Fruit fly (Drosophila melanogaster) ovary, adult (tissue): ENCODE measurements around the gene rdog.

Experiments
- CG17801 ChIP-seq: fragments of 200-800 bp; optimal IDR thresholded peaks from 2 replicates; lab custom pipeline; 2019; ENCODE audit warnings: missing biosample characterization, mild to moderate bottlenecking, missing genetic modification characterization, moderate library complexity; ENCODE audit not compliant: partially characterized antibody

Gene rdog

DNA sequence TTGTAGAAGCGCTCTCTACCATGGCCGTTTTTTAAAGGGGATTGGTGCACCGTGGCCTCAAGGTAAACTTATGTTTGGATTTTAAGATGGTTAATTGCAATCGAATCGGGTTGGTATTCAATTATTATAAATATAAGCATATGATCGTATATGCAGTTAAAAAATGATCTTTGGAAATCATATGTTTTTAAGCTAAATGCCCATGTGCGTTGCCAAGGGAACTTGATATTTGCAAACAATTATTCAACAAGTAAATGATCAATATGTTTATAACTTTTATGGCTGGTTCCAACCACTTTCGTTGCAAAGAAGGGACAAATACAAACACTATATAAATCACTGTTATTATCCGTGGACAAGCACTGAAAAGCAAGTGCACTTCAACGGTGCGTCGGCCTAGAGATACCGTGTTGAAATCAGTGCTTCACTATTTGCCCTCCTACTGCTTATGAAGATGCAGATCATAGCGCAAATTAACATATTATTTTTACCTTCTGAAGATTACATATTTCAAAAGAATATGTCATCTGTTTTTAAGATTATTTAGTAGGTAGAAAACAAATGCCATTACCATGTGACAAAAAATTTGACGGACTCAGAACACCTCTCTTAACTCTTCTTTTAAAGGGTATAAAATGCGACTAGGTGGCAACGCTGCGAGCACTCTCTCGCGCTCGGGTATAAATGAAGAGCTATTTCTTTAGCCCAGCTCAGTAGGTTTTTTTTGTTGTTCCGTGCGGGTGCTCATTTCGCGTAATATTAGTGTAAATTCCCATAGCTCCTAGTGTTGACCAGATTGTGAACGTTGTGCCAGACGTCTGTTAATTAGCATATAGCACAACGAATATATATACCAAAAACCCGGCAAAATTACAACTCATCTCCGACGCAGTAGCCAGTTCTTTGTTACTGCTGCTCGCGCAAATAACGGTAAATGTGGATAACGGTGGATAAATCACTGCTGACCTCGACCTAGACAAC is at the start of gene rdog:
rdog (plus strand) TSS at position 705 of the 981 bp plus-strand sequence.
- TF ChIP-seq CG17801 (GFP tag; lab: Kevin White, UChicago): peak; percentile 36

DNA sequence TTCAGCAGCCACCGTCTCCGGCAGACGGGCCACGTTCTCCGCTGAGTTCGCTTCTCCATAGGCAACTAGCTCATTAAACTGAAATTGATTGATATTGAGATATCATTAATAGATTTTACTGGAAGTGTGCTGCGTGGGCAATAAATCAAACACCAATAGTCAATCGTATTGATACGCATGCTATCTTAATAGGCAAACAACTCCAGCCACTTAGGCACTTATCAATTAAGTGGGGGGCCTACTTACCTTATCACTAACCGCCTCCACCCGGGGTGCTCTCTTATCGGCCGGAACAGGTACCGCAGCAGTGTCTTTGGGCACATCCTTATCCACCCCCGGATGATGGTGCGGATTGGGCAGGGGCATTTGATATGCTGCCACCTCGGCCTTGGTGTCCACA is 46.1 kb upstream of the rdog start:
- no peak for TF ChIP-seq CG17801 (GFP tag; lab: Kevin White, UChicago)

DNA sequence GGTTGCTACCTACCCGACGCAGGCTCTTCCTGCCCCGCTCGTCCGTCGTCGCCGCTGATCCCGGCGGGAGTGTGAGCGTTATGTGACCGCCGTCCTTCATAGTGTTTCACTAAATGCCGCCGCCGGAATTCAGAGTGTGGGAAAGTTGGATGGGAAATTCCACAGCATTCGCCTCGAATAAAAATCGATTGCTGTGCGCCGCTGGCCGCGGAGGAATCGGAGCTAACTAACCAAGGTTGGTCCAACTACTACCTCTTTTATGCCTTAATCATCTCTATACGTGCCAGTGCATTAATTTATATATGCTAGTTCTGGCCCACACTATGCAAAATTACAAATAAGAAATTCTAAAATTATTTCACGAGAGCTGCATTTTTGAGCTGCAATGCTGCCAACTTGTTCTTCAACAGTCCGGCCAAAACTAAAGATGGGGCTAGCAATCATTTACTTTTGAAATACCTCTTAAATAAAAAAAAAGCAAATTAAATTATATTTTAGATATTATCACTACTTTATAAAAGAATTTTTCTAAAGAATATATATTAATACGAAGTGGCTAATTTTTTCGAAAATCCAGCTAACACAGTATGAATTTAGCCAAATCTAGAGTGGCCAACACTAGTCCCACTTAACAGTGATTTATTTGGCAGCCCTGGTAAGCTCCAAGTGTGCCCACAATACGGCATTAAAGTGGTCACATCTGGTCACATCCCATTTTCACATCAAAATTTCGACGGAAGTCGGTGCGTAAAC is 45.3 kb upstream of the rdog start, which contains the start of the genes alpha-Man-Ib and Pdhb:
alpha-Man-Ib (minus strand) TSS at position 425 of the 753 bp plus-strand sequence.
Pdhb (plus strand) TSS at position 674 of the 753 bp plus-strand sequence.
- peak; percentile 66 for TF ChIP-seq CG17801 (GFP tag; lab: Kevin White, UChicago)

DNA sequence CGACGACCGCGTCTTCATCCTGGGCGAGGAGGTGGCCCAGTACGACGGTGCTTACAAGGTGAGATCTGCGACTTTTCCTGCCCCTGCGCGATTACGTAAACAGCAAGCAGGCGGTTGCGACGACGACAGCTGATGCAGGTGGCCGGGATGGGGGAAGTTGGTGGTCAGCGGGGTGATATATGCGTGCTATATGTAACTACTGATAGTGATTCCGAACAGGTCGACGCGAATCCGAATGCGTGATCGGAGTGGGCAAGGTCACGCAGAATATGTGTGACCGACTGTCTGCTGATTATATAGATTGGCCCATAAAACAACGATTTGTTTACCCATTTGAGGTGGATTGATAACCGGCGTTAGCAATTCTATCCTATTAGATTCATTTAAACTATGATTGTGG is 44.5 kb upstream of the rdog start:
- TF ChIP-seq CG17801 (GFP tag; lab: Kevin White, UChicago): no peak

DNA sequence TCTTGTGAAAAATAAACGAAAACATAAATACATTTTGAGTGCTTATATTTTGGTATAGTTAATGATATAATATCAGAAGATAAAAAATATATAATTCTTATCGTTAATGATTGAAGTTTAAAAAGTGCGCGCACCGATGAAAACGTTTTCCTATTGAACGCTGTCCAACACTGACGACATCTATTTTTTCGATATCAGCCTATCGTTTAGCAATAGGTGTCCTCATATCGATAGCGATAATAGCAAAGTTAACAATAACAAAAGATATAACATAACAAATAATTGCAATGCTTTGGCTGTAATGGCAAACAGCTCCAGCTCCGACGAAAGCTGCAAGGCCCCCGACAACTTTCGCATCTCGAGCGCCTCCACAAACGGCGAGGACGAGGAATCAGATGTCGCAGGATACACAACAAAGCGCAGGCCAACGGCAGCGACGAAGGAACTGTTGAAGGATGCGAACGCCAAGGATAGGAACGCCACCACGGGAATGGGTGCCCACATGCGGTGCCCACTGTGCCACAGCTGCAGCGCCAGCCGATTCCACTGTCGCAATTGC is 41.7 kb upstream of the rdog start, which contains the start of gene Atg14:
Atg14 (plus strand) TSS at position 225 of the 559 bp plus-strand sequence.
- TF ChIP-seq CG17801 (GFP tag; lab: Kevin White, UChicago): peak; percentile 51

DNA sequence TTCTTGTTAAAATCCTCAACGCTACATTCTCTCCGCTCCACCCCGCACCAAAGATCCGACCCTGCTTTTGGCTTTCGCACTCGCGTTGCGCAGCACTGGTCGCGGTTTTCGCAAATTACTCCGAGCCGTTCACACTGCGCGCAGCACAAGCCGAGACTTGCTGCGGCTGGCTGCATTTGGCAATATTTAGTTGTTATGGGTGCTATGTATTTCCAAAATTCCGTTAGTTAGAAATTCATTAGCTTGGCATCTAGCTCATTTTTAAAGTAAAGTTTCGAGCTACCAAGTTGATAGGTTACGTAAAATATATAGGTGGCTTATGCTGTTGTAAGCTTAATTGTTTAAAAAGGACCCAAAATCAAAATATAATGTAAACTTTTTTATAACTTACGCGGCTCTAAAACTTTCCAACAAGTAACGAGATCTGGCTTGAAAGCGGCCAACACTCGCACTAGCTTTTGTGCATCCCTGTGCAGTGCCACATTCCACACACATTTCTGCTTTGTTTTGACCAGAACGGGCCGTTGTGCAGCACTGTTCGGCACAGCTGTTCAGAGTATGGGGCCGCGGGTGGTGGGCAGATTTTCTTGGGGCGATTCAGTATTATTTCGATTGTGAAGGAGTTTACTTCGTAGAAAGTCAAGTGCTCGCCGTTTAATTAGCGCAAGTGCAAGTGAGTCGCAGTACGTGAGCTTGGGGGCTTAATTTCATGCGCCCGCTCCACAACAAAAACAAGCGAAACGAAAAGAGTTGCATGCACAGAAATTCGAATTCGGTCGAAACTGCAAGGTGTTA is 34.9 kb upstream of the rdog start, which contains the start of the genes yem and Ctl2:
yem (minus strand) TSS at position 63 of the 795 bp plus-strand sequence.
Ctl2 (plus strand) TSS at position 554 of the 795 bp plus-strand sequence.
- TF ChIP-seq CG17801 (GFP tag; lab: Kevin White, UChicago): peak; percentile 41

DNA sequence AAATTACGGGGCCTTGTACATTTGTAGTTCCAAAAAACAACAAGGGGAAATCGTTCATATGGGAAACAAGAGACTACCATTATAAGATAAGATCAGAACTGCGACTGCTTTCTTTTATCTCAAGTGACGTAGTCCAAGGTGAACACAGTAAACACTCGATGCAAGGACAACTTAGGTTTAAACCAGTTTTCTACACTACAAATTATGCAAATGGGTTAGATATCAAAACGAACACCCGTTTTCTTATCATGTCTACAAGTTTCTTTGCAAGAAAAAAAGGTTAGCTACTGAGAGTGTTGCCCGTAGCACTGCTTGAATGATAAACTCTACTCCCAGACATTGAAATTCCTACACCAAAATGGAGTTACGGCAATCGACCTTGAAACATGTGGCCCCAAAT is 33.8 kb upstream of the rdog start:
- peak; percentile 76 for TF ChIP-seq CG17801 (GFP tag; lab: Kevin White, UChicago)

DNA sequence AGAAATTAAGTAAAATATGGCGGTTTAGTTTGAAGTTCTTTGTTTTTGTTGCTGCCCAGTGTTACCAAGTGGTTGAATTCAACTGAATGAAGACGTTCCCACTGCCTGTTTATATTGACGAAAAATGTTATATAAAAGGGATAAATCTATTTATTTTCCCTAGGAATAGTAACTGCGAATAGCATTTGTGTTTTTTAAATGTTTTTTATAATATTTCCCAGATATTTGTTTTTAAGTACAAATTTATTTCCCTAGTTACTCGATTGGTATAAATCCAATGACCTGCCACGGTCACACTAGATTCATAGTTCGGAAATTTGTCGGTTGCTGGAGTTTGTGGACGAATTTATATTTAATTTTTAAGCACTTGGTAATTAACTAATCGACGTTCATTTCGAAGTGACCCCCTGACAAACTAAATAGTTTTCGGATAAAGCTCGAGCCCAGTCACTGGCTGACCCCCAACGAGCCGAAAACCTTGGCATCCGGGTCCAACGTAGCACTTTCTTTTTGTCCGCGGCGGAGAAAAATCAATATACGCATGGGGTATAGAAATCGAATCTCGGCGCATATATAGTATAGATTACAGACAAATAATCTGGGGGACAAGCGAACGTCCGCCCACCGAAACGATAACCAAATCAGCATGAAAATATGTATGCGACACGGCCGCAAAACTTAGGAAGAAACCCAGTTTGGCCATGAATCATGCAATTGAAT is 26.9 kb upstream of the rdog start, which contains the start of the genes dgt6 and Vha100-1:
dgt6 (minus strand) TSS at position 71 of the 720 bp plus-strand sequence.
Vha100-1 (plus strand) TSS at position 292 of the 720 bp plus-strand sequence.
- TF ChIP-seq CG17801 (GFP tag; lab: Kevin White, UChicago): peak; percentile 36

DNA sequence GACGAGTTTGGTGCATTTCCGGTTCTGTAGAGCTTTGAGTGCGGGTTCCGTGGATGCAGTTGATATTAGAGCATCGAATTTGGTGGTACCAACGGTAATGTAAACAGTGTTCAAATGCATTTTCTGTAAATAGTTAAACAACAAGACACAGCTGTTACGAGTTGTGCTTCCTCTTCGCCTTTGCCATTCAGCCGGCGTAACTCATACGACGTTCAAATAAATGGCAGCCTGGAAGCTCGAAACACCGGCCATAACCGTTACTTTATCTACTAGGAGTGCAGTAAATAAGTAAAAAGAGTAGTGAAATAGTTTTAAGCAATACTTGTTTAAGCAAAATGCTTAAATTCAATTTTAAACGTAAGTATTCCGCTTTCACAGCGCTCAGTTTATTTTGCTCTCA is 19.5 kb upstream of the rdog start, which contains the start of the genes Alg13 and superdeath:
Alg13 (minus strand) TSS at position 167 of the 400 bp plus-strand sequence.
superdeath (plus strand) TSS at position 256 of the 400 bp plus-strand sequence.
- no peak for TF ChIP-seq CG17801 (GFP tag; lab: Kevin White, UChicago)

DNA sequence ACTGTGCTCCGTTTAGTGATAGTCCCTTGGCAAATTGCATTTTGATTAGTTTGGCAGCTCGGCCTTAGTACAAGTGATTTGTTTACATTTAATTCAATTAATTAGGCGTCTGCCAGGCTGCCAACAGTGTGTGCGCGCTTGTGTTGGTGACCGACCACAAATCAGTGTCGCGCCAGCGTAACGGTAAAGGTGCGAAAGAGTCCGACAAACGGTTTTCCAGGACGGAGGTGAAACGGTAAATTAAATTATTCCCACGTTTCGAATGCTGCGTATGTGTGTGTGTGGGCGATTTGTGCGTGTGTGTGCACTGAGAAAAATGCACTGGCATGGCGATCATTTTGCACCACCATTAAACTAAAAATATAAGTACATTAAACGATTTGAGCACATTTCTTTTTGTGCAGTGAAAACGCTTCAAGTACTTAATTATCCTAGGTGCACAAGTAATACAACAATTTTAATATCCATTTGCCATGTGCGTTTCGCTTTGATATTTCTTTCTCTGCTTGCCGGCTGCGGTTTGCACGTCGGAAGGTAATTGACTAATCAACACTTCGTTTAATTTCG is 18.9 kb upstream of the rdog start:
- TF ChIP-seq CG17801 (GFP tag; lab: Kevin White, UChicago): peak; percentile 68

DNA sequence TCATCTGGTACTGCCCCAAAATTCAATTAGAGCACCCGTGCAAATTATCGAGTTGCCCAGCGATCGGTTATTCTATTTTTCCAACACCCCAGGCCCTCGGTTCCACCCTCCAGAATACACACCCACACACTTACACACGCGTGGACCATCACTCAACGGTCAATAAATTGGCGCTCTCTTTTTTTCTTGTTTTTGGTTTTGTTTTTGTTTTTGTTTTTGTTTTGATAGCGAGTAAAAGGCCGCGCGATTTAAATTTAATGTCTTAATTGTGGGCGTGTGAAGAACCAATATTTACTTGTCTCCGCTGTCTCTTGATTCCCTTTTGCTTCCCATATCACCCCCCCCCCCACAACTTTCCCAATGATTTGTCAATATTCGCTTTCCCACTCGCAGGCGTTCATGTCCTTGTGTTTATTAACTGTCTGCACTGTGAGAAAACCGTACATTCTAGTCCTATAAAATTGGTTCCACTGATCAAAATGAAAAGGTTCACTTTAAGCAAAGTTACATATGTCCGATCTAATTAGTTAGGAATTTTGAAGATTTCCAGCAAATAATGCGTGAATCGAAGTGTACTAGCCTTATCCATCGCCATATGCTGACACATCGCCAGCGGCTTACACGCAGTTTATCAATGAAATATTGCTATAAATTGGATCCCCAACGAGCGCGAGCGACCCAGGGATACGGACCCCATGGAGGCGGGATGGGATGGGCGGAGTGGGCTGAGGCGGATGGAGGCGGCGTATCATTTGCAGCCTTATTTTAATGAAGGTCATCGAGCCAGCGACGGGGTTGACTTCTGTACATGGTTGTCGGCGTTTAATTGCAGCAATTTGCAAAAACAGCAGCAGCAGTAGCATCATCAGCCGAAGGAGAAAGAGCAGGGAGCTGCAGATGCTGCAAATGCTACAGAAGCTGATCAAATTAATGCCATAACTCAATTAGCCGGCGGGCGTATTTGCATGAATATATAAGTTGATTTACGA is 17.9 kb upstream of the rdog start:
- TF ChIP-seq CG17801 (GFP tag; lab: Kevin White, UChicago): no peak
